Worm (Caenorhabditis elegans): ENCODE measurements around the gene tut-2.

DNA sequence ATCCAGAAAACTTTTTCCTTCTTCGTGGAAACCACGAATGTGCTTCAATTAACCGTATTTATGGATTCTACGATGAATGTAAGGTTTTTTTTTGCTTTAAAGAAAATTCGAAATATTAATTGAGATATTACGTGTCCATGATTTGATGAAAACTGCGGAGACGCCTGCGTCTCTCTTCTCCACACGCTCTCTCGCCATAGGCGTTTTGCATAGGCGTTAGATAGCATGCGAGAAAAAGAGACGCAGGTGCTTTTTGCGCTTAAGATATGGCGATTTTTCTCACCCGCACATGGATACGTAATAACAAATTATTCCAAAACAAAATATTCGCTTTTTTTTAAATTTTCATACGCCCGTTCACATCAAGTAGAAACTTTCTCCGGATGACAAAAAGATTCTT lies 25.4 kb downstream of the tut-2 start:
- no peak for TF ChIP-seq ceh-19 (GFP tag; optimal IDR thresholded peaks at IDR 0.05)
- TF ChIP-seq pqm-1 (tag; optimal IDR thresholded peaks at IDR 0.05) = no peak
- TF ChIP-seq sox-4 (tag; optimal IDR thresholded peaks at IDR 0.05) = no peak

All from whole organism, late embryonic.